Worm (Caenorhabditis elegans) whole organism, late embryonic: ENCODE data around the gene abhd-3.1.
"Not testable (repeated sequence)": the region's sequence is repeated elsewhere in the genome, so short reads cannot be mapped to it uniquely, and the experiment has no call there.

ENCODE experiments used
- K09A11.1 ChIP-seq: sonication (generic microtip); optimal IDR thresholded peaks from 2 replicates; lab custom pipeline; 2017; ENCODE audit warnings: antibody characterized with exemption, mild to moderate bottlenecking, missing genetic modification characterization, missing compliant biosample characterization; ENCODE audit not compliant: insufficient read depth
- nhr-11 ChIP-seq: fragments of 150-350 bp; optimal IDR thresholded peaks from 2 replicates; lab custom pipeline; 2014; ENCODE audit warnings: missing biosample characterization, missing genetic modification characterization
- pag-3 ChIP-seq: sonication (generic microtip); optimal IDR thresholded peaks from 2 replicates; lab custom pipeline; 2016; ENCODE audit warnings: missing compliant biosample characterization, missing genetic modification characterization, borderline replicate concordance
- ttx-3 ChIP-seq: sonication (generic microtip); optimal IDR thresholded peaks from 2 replicates; lab custom pipeline; 2016; ENCODE audit warnings: missing genetic modification reagents, missing genetic modification characterization, missing compliant biosample characterization
- unc-42 ChIP-seq: sonication (generic microtip); optimal IDR thresholded peaks from 2 replicates; lab custom pipeline; 2016; ENCODE audit warnings: missing genotype, missing genetic modification characterization, missing compliant biosample characterization

ce11 chrV:19909435-19909834, 45.9 kb upstream of the abhd-3.1 start:
- not testable (repeated sequence) for TF ChIP-seq nhr-11 (tag; lab: Kevin White, UChicago); pag-3; ttx-3 (tag; lab: Kevin White, UChicago); K09A11.1; unc-42 (tag; lab: Kevin White, UChicago)
